Worm (Caenorhabditis elegans): Measurements from ENCODE around the gene plk-1.

DNA sequence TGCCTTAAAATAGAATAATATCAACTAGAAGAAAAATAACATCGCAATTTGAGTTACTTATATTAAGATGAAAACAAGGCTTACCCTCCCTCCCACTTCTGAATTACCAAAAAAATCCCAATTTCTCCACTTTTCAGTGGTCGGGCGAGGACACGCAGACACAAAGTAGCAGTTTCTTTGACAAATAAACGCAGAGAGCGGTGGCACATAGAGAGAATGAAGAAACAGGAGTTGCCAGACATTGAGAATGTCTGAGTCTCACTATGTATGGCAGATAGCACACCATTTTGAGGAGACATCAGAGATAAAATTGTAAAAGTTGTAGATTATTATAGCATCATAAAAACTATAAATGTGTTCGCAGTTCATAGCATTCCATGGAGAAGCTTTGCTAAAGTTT lies 24.1 kb downstream of the plk-1 start:
- TF ChIP-seq hmbx-1 (tag; optimal IDR thresholded peaks at IDR 0.05) (no peak), tra-4 (tag; optimal IDR thresholded peaks at IDR 0.05) (no peak), ceh-36 (tag; optimal IDR thresholded peaks at IDR 0.05) (no peak), hmg-4 (GFP tag; optimal IDR thresholded peaks at IDR 0.05) (no peak), flt-1 (GFP tag; IDR thresholded peaks at IDR 0.05) (no peak)
